Fruit fly (Drosophila melanogaster) whole organism, wandering third instar larva: Measurements from ENCODE around the gene CG43210.
A peak's percentile ranks its signal among the peaks of the same experiment; 100 is the strongest.

ENCODE experiments used
- Abd-B ChIP-seq: fragments of >200 bp; optimal IDR thresholded peaks from 2 replicates; lab custom pipeline; 2017; ENCODE audit warnings: missing biosample characterization, missing genetic modification characterization
- CG32264 ChIP-seq: fragments of 200-800 bp; sonication (Bioruptor generic); optimal IDR thresholded peaks from 2 replicates; lab custom pipeline; 2016; ENCODE audit warnings: missing biosample characterization, missing genetic modification characterization
- CG9705 ChIP-seq: fragments of 200-800 bp; sonication (Bioruptor generic); optimal IDR thresholded peaks from 2 replicates; lab custom pipeline; 2018; ENCODE audit warnings: missing biosample characterization, mild to moderate bottlenecking, missing genetic modification characterization
- CrebA ChIP-seq: fragments of 200-800 bp; sonication (Bioruptor generic); optimal IDR thresholded peaks from 2 replicates; lab custom pipeline; 2016; ENCODE audit warnings: missing biosample characterization, mild to moderate bottlenecking, missing genetic modification characterization, borderline replicate concordance
- Dfd ChIP-seq: fragments of >200 bp; optimal IDR thresholded peaks from 2 replicates; lab custom pipeline; 2017; ENCODE audit warnings: missing biosample characterization, missing genetic modification characterization
- Dif ChIP-seq: fragments of 200-275, 200-300 bp; sonication (Bioruptor generic); optimal IDR thresholded peaks from 2 replicates; lab custom pipeline; 2018; ENCODE audit warnings: missing biosample characterization, missing genetic modification characterization; ENCODE audit not compliant: partially characterized antibody
- HLH106 ChIP-seq: fragments of 200-800 bp; optimal IDR thresholded peaks from 3 replicates; lab custom pipeline; 2019; ENCODE audit warnings: missing biosample characterization, mild to moderate bottlenecking, missing genetic modification characterization, moderate library complexity
- Hnf4 ChIP-seq: fragments of 200-800 bp; sonication (Bioruptor generic); optimal IDR thresholded peaks from 2 replicates; lab custom pipeline; 2016; ENCODE audit warnings: missing biosample characterization, mild to moderate bottlenecking, missing genetic modification characterization
- Hr83 ChIP-seq: fragments of 200-300 bp; sonication (Bioruptor generic); optimal IDR thresholded peaks from 2 replicates; lab custom pipeline; 2016; ENCODE audit warnings: missing biosample characterization, mild to moderate bottlenecking, missing genetic modification characterization, moderate library complexity; ENCODE audit not compliant: poor library complexity, severe bottlenecking
- Jra ChIP-seq: sonication (Bioruptor generic); optimal IDR thresholded peaks from 2 replicates; lab custom pipeline; 2016; ENCODE audit warnings: missing biosample characterization, missing genetic modification characterization
- Mio ChIP-seq: sonication (Bioruptor generic); optimal IDR thresholded peaks from 2 replicates; lab custom pipeline; 2016; ENCODE audit warnings: missing biosample characterization, missing genetic modification characterization
- N ChIP-seq: fragments of >200 bp; optimal IDR thresholded peaks from 2 replicates; lab custom pipeline; 2018; ENCODE audit warnings: missing biosample characterization, missing external identifiers, missing genetic modification characterization
- OdsH ChIP-seq: fragments of 200-800 bp; sonication (Bioruptor generic); optimal IDR thresholded peaks from 2 replicates; lab custom pipeline; 2016; ENCODE audit warnings: missing biosample characterization, mild to moderate bottlenecking, missing genetic modification characterization
- Rel ChIP-seq, 2 experiments: fragments of 200-800 bp; sonication (Bioruptor generic) in 1 of 2; optimal IDR thresholded peaks; 2 replicates in 1 of 2; 3 replicates in 1 of 2; lab custom pipeline; 2016 to 2019; ENCODE audit warnings: mild to moderate bottlenecking in 2 of 2, missing biosample characterization in 2 of 2, missing genetic modification characterization in 2 of 2, moderate library complexity in 1 of 2
- Sp1 ChIP-seq: fragments of 200-800 bp; sonication (Bioruptor generic); optimal IDR thresholded peaks from 3 replicates; lab custom pipeline; 2019; ENCODE audit warnings: missing biosample characterization, mild to moderate bottlenecking, missing genetic modification characterization, moderate library complexity
- Vsx2 ChIP-seq: fragments of 200-300, 225-300 bp; sonication (Bioruptor generic); optimal IDR thresholded peaks from 2 replicates; lab custom pipeline; 2018; ENCODE audit warnings: missing biosample characterization, missing genetic modification characterization; ENCODE audit not compliant: partially characterized antibody
- br ChIP-seq: fragments of 200-800 bp; sonication (Bioruptor generic); optimal IDR thresholded peaks from 2 replicates; lab custom pipeline; 2016; ENCODE audit warnings: missing biosample characterization, missing genetic modification characterization
- brk ChIP-seq: fragments of 200-800 bp; sonication (Bioruptor generic); optimal IDR thresholded peaks from 2 replicates; lab custom pipeline; 2016; ENCODE audit warnings: missing biosample characterization, mild to moderate bottlenecking, missing genetic modification characterization
- dl ChIP-seq, 2 experiments: fragments of 175-275, 200-275 bp in 1 of 2; fragments of 200-275 bp in 1 of 2; sonication (Bioruptor generic); optimal IDR thresholded peaks; lab custom pipeline; 2018; ENCODE audit warnings: mild to moderate bottlenecking in 2 of 2, missing biosample characterization in 2 of 2, missing genetic modification characterization in 2 of 2, moderate library complexity in 2 of 2; ENCODE audit not compliant: partially characterized antibody in 2 of 2, insufficient read depth in 1 of 2
- dmrt93B ChIP-seq: fragments of 200-800 bp; sonication (Bioruptor generic); optimal IDR thresholded peaks from 2 replicates; lab custom pipeline; 2018; ENCODE audit warnings: missing biosample characterization, mild to moderate bottlenecking, missing genetic modification characterization
- dsf ChIP-seq: sonication (Bioruptor generic); optimal IDR thresholded peaks from 2 replicates; lab custom pipeline; 2016; ENCODE audit warnings: missing biosample characterization, missing genetic modification characterization, borderline replicate concordance
- ey ChIP-seq: fragments of 200-800 bp; sonication (Bioruptor generic); optimal IDR thresholded peaks from 2 replicates; lab custom pipeline; 2016; ENCODE audit warnings: missing biosample characterization, missing genetic modification characterization
- foxo ChIP-seq, 2 experiments: fragments of 200-800 bp; sonication (Bioruptor generic); optimal IDR thresholded peaks; 2 replicates in 1 of 2; 3 replicates in 1 of 2; lab custom pipeline; 2016 to 2017; ENCODE audit warnings: missing biosample characterization in 2 of 2, missing genetic modification characterization in 2 of 2
- fru ChIP-seq: fragments of 200-800 bp; sonication (Bioruptor generic); optimal IDR thresholded peaks from 3 replicates; lab custom pipeline; 2016; ENCODE audit warnings: missing biosample characterization, mild to moderate bottlenecking, missing genetic modification characterization
- h ChIP-seq: fragments of 200-800 bp; sonication (Bioruptor generic); optimal IDR thresholded peaks from 3 replicates; lab custom pipeline; 2016; ENCODE audit warnings: missing biosample characterization, mild to moderate bottlenecking, missing genetic modification characterization
- jim ChIP-seq: fragments of 175-275, 200-325 bp; sonication (Bioruptor generic); optimal IDR thresholded peaks from 2 replicates; lab custom pipeline; 2016; ENCODE audit warnings: missing biosample characterization, mild to moderate bottlenecking, missing genetic modification characterization
- lola ChIP-seq: fragments of >200 bp; optimal IDR thresholded peaks from 2 replicates; lab custom pipeline; 2017; ENCODE audit warnings: missing biosample characterization, missing genetic modification characterization
- pan ChIP-seq: fragments of >200 bp; optimal IDR thresholded peaks from 2 replicates; lab custom pipeline; 2017
- psq ChIP-seq: fragments of 200-800 bp; sonication (Bioruptor generic); optimal IDR thresholded peaks from 3 replicates; lab custom pipeline; 2017; ENCODE audit warnings: missing biosample characterization, mild to moderate bottlenecking, missing genetic modification characterization, moderate library complexity
- rgr ChIP-seq: fragments of 200-800 bp; sonication (Bioruptor generic); optimal IDR thresholded peaks from 3 replicates; lab custom pipeline; 2016; ENCODE audit warnings: missing biosample characterization, mild to moderate bottlenecking, missing genetic modification characterization
- sage ChIP-seq: fragments of 200-800 bp; sonication (Bioruptor generic); optimal IDR thresholded peaks from 2 replicates; lab custom pipeline; 2016; ENCODE audit warnings: missing biosample characterization, mild to moderate bottlenecking, missing genetic modification characterization
- sv ChIP-seq: fragments of 200-800 bp; sonication (Bioruptor generic); optimal IDR thresholded peaks from 3 replicates; lab custom pipeline; 2016; ENCODE audit warnings: missing biosample characterization, missing genetic modification characterization
- tai ChIP-seq: sonication (Bioruptor generic); optimal IDR thresholded peaks from 2 replicates; lab custom pipeline; 2016; ENCODE audit warnings: missing biosample characterization, missing genetic modification characterization
- usp ChIP-seq: fragments of >200 bp; optimal IDR thresholded peaks from 2 replicates; lab custom pipeline; 2017; ENCODE audit warnings: missing biosample characterization, missing genetic modification characterization
- woc ChIP-seq: sonication (Bioruptor generic); optimal IDR thresholded peaks from 2 replicates; lab custom pipeline; 2016; ENCODE audit warnings: missing biosample characterization, mild to moderate bottlenecking, missing genetic modification characterization

CG43210 gene

DNA sequence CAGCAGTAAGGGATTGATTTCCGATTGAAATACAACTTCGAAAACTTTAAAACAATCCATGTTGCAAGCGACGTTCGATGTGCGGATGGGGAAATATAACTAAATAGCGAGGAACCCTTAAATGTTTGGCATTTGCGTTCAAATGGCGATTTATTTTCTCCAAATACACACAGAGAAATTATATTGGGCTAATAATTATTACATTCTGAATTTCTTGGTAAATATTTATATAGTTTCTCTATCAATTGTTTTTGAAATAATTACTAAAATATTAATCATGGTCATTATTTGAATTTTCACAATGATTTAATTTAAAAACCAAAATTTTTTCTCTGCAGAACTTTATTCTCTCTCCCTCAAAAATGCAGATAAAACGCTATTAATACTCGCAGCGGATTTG, at the start of gene CG43210, which contains the start of gene hemo:
Gene CG43210 (minus strand): TSS at position 101 of the 400 bp plus-strand sequence.
Gene hemo (minus strand): TSS at position 101 of the 400 bp plus-strand sequence.
- no peak for TF ChIP-seq Jra
- TF ChIP-seq dsf (GFP tag; lab: Kevin White, UChicago): no peak
- no peak for TF ChIP-seq dl (GFP tag; optimal IDR thresholded peaks at IDR 0.05; lab: Kevin White, UChicago; ENCODE audit: insufficient read depth in 1 of 2, partially characterized antibody in 2 of 2)
- peak; percentile 30 for TF ChIP-seq HLH106 (tag; lab: Kevin White, UChicago)

DNA sequence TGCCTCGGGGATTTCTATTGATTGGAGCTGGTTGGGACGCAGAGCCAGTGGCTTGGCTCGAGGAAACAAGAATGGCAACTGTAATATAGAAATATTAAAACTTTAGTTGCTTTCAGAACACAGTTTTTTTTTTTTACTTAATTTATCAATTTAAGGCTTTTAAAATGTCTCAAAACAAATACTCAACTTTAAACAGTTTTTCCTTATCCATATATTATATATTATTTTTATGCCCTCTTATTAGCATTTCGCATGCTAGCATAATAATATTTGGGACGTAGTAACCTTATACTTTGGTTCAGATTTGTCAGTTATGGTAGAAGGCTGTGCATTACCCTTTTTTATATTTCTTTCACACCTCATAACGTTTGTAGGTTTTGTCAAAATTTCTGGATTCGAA, 33.4 kb upstream of the CG43210 start, which contains the start of gene Tssk:
Gene Tssk (plus strand): TSS at position 301 of the 400 bp plus-strand sequence.
- TF ChIP-seq CrebA: no peak
- no peak for TF ChIP-seq fru (GFP tag; lab: Kevin White, UChicago)
- TF ChIP-seq psq (GFP tag; lab: Kevin White, UChicago): no peak
- TF ChIP-seq ey: no peak
- TF ChIP-seq Dif: no peak
- TF ChIP-seq usp: no peak
- no peak for TF ChIP-seq Sp1 (GFP tag; lab: Kevin White, UChicago)
- TF ChIP-seq sv: no peak
- TF ChIP-seq br (GFP tag; lab: Kevin White, UChicago): no peak
- no peak for TF ChIP-seq Vsx2 (GFP tag; lab: Kevin White, UChicago)
- TF ChIP-seq HLH106 (tag; lab: Kevin White, UChicago): no peak
- no peak for TF ChIP-seq foxo (GFP tag; optimal IDR thresholded peaks at IDR 0.05; lab: Kevin White, UChicago)
- no peak for TF ChIP-seq OdsH (GFP tag; lab: Kevin White, UChicago)
- TF ChIP-seq dl (GFP tag; optimal IDR thresholded peaks at IDR 0.05; lab: Kevin White, UChicago; ENCODE audit: insufficient read depth in 1 of 2, partially characterized antibody in 2 of 2): no peak
- TF ChIP-seq Jra: no peak
- no peak for TF ChIP-seq h (GFP tag; lab: Kevin White, UChicago)
- TF ChIP-seq CG32264 (GFP tag; lab: Kevin White, UChicago): no peak
- no peak for TF ChIP-seq Mio

DNA sequence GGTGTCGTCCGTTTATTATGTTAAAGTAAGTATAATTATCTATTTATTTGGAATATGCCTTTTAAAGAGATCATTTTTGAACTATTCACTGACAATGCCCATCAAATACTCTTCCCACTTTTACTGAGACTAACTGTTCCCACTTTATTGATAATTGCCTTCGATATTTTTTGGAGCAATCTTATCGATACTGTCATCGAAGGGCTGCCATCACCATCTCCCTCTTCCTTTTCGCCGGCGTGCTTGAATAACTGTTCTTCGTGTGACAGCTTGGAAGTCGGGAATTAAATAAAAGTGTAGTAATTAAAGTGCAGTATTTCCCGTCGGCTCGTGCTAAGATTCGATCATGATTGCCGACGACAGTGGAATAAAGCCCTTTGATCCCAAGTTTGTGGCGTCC, 25.8 kb upstream of the CG43210 start, which contains the start of gene qin:
Gene qin (plus strand): TSS at position 274 of the 400 bp plus-strand sequence.
- no peak for TF ChIP-seq CrebA
- TF ChIP-seq N (GFP tag; lab: Kevin White, UChicago): no peak

DNA sequence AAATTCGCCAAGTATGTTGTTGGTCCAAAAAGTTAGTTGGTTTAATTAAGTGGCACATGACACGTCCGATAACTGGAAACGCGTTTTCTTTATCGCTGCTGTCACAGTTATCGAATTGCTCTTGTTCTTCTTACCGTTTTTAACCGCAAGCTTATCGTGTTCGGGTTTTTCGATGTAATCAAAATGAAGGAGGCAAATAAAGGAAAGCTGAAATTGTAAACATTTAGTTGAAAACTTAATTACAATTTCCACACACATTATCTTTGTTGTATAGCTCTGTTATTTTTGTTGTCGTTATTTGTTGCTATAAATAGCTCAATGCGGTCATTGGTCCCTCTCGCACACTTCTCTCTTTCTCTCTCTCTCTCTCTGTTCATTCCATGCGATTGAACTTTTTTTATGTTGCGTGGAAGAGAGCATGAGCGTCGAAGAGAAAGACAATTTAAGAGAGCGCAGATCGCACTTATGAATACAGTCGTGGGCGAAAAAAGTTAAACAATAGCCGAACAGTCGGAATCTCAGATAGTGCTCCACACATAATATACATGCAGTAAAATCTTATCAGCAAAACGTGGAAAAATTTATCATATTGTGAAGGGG, 20.4 kb upstream of the CG43210 start:
- TF ChIP-seq lola (GFP tag; lab: Kevin White, UChicago) (no peak), CG9705 (no peak), dsf (GFP tag; lab: Kevin White, UChicago) (no peak), CG32264 (GFP tag; lab: Kevin White, UChicago) (no peak), woc (GFP tag; lab: Kevin White, UChicago) (no peak), Abd-B (no peak), fru (GFP tag; lab: Kevin White, UChicago) (no peak), Sp1 (GFP tag; lab: Kevin White, UChicago) (no peak), pan (lab: Kevin White, UChicago) (no peak), sv (no peak), br (GFP tag; lab: Kevin White, UChicago) (peak; percentile 1), Hr83 (peak; percentile 62), ey (peak; percentile 38), dmrt93B (GFP tag; lab: Kevin White, UChicago) (no peak), Mio (no peak), Dif (peak; percentile 65), Dfd (GFP tag; lab: Kevin White, UChicago) (no peak), CrebA (no peak), dl (GFP tag; optimal IDR thresholded peaks at IDR 0.05; lab: Kevin White, UChicago; ENCODE audit: insufficient read depth in 1 of 2, partially characterized antibody in 2 of 2) (peak; percentile 5 to 47), OdsH (GFP tag; lab: Kevin White, UChicago) (peak; percentile 32), jim (GFP tag; lab: Kevin White, UChicago) (no peak), psq (GFP tag; lab: Kevin White, UChicago) (no peak), rgr (peak; percentile 19), HLH106 (tag; lab: Kevin White, UChicago) (no peak), sage (GFP tag; lab: Kevin White, UChicago) (peak; percentile 19), tai (GFP tag; lab: Kevin White, UChicago) (no peak), Vsx2 (GFP tag; lab: Kevin White, UChicago) (peak; percentile 23), Jra (peak; percentile 12), N (GFP tag; lab: Kevin White, UChicago) (no peak), brk (peak; percentile 20), foxo (GFP tag; optimal IDR thresholded peaks at IDR 0.05; lab: Kevin White, UChicago) (peak in 1 of 2 experiments; percentile 47), Rel (GFP tag; optimal IDR thresholded peaks at IDR 0.05; lab: Kevin White, UChicago) (no peak), Rel (tag; optimal IDR thresholded peaks at IDR 0.05; lab: Kevin White, UChicago) (no peak), Hnf4 (GFP tag; lab: Kevin White, UChicago) (peak; percentile 22)
- TF ChIP-seq, all 38 proteins: peak for 13
